Worm (Caenorhabditis elegans): ENCODE measurements around the gene scl-15.

Gene scl-15

DNA sequence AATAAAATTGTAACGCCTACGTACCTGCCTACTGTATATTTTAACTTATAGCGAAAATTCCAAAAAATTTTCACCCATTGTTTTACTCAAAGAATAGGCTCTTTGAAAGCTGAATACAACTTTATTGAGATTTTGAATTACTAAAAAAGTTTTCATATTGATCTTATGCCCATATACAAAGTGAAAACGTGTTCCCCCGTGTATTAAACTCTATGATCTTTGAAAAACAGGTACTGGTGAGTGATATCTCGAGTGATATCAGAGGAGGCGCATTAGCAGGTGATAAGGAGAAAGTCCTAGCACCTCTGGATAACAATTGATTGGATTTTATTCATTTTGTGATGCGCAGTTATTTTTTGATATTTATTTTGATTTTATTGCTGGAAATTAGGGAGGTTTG is 44.3 kb downstream of the scl-15 start, which contains the start of gene C17F4.3:
Gene C17F4.3 (plus strand): TSS at position 301 of the 400 bp plus-strand sequence.
- TF ChIP-seq F33H1.4 (GFP tag; IDR thresholded peaks at IDR 0.05) (no peak), die-1 (tag; optimal IDR thresholded peaks at IDR 0.05) (no peak), rcor-1 (GFP tag; IDR thresholded peaks at IDR 0.05) (no peak), nhr-120 (GFP tag; IDR thresholded peaks at IDR 0.05) (no peak), ceh-27 (GFP tag; optimal IDR thresholded peaks at IDR 0.05) (no peak), Y53G8AR.9 (GFP tag; conservative IDR thresholded peaks at IDR 0.05) (no peak), cebp-2 (GFP tag; IDR thresholded peaks at IDR 0.05) (no peak), ccch-3 (GFP tag; optimal IDR thresholded peaks at IDR 0.05) (no peak), lir-1 (GFP tag; conservative IDR thresholded peaks at IDR 0.05) (no peak), dpff-1 (tag; optimal IDR thresholded peaks at IDR 0.05) (no peak), nhr-80 (tag; optimal IDR thresholded peaks at IDR 0.05) (no peak), hlh-12 (tag; optimal IDR thresholded peaks at IDR 0.05) (no peak), F23B12.7 (tag; optimal IDR thresholded peaks at IDR 0.05; ENCODE audit: insufficient read depth) (no peak), ztf-3 (GFP tag; optimal IDR thresholded peaks at IDR 0.05) (no peak), F57A8.1 (GFP tag; optimal IDR thresholded peaks at IDR 0.05) (no peak)

DNA sequence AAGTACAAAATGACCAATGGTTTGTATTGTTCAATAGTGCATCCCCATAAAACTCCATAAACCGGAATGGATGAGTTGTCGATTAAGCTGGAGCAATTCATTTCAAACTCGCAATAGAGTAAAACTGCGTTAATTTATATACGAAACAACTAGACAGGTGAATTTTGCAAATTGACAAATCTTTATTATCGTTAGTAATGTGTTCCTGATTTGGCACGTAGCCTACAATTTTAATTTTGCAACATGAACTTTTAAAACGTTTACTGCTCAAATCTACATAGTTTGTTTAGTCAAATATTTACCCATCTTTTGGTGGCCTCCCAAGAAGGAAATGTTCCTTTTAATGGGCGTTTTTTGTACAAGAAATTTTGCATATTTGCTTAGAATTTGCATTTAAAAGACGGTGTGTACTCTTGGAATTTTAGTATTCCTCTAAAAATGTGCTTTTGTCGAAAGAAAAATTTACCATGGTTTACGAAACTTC is 47.4 kb downstream of the scl-15 start, which contains the start of the genes srz-67 and C17F4.11:
Gene srz-67 (minus strand): TSS at position 101 of the 484 bp plus-strand sequence.
Gene C17F4.11 (plus strand): TSS at position 434 of the 484 bp plus-strand sequence.
- TF ChIP-seq ztf-22 (GFP tag; optimal IDR thresholded peaks at IDR 0.05) (no peak), sptf-2 (GFP tag; optimal IDR thresholded peaks at IDR 0.05) (no peak)

- TF ChIP-seq D2030.7 (GFP tag; IDR thresholded peaks at IDR 0.05) (no peak), egl-18 (GFP tag; IDR thresholded peaks at IDR 0.05) (no peak), repo-1 (tag; optimal IDR thresholded peaks at IDR 0.05) (no peak), B0019.2 (GFP tag; conservative IDR thresholded peaks at IDR 0.05) (no peak), xnd-1 (tag; optimal IDR thresholded peaks at IDR 0.05) (no peak)
These were observed 49.7 kb downstream of the scl-15 start, which contains the start of gene C17F4.8 for ce11 chrII:3234725-3235124. C17F4.8 (minus strand) TSS chrII:3234825.
